Worm (Caenorhabditis elegans): ENCODE results near the gene F18H3.1.

- TF ChIP-seq nhr-77 (tag; optimal IDR thresholded peaks at IDR 0.05) (no peak), unc-98 (GFP tag; IDR thresholded peaks at IDR 0.05) (no peak), ztf-11 (tag; optimal IDR thresholded peaks at IDR 0.05) (no peak), tbx-2 (tag; optimal IDR thresholded peaks at IDR 0.05) (no peak), nhr-237 (tag; optimal IDR thresholded peaks at IDR 0.05) (no peak), ztf-4 (tag; optimal IDR thresholded peaks at IDR 0.05) (no peak)
Measured at ce11 chrX:13510997-13511396, 8.5 kb upstream of the F18H3.1 start, which contains the start of gene col-185.
